Worm (Caenorhabditis elegans) whole organism, L4 larva: ENCODE measurements around the gene Y22D7AR.14.
A peak's percentile ranks its signal among the peaks of the same experiment; 100 is the strongest.

ENCODE experiments used
- F37D6.2 ChIP-seq: sonication (generic microtip); optimal IDR thresholded peaks from 2 replicates; lab custom pipeline; 2016; ENCODE audit warnings: mild to moderate bottlenecking, missing genetic modification characterization, missing compliant biosample characterization
- aly-2 ChIP-seq: sonication (generic microtip); optimal IDR thresholded peaks from 2 replicates; lab custom pipeline; 2018; ENCODE audit warnings: missing biosample characterization, missing genetic modification characterization
- dmd-8 ChIP-seq: fragments of 200-800 bp; sonication (Bioruptor generic); IDR thresholded peaks from 2 replicates; pipeline ENCODE4 v1.3.6; 2022; ENCODE audit warnings: missing genetic modification characterization, missing compliant biosample characterization
- dve-1 ChIP-seq: sonication (generic microtip); optimal IDR thresholded peaks from 2 replicates; lab custom pipeline; 2017; ENCODE audit warnings: antibody characterized with exemption, mild to moderate bottlenecking, missing genetic modification characterization, missing compliant biosample characterization; ENCODE audit not compliant: insufficient read depth
- hif-1 ChIP-seq, 2 experiments: sonication (generic microtip); optimal IDR thresholded peaks; 2 replicates each; lab custom pipeline; 2016 to 2017; ENCODE audit warnings: missing compliant biosample characterization in 2 of 2, missing genetic modification characterization in 2 of 2, missing genetic modification reagents in 2 of 2, missing genotype in 2 of 2, mild to moderate bottlenecking in 1 of 2
- lim-7 ChIP-seq: fragments of 200-800 bp; sonication (Bioruptor generic); IDR thresholded peaks from 2 replicates; pipeline ENCODE4 v1.3.6; 2022; ENCODE audit warnings: missing genetic modification characterization, missing compliant biosample characterization
- lin-13 ChIP-seq: fragments of 150-350 bp; optimal IDR thresholded peaks from 2 replicates; lab custom pipeline; 2014; ENCODE audit warnings: missing biosample characterization, missing genetic modification reagents, missing genetic modification characterization
- nhr-102 ChIP-seq: sonication (generic microtip); optimal IDR thresholded peaks from 2 replicates; lab custom pipeline; 2016; ENCODE audit warnings: mild to moderate bottlenecking, missing genetic modification characterization, moderate library complexity, missing compliant biosample characterization
- nhr-11 ChIP-seq: fragments of 150-350 bp; optimal IDR thresholded peaks from 2 replicates; lab custom pipeline; 2014; ENCODE audit warnings: missing biosample characterization, missing genetic modification characterization
- nhr-76 ChIP-seq: fragments of 150-350 bp; optimal IDR thresholded peaks from 2 replicates; lab custom pipeline; 2014; ENCODE audit warnings: missing biosample characterization, missing genetic modification characterization
- skn-1 ChIP-seq: fragments of 150-350 bp; optimal IDR thresholded peaks from 2 replicates; lab custom pipeline; 2014; ENCODE audit warnings: missing biosample characterization, missing genetic modification characterization
- unc-62 ChIP-seq, 3 experiments: fragments of 150-350 bp in 1 of 3; sonication (generic microtip); optimal IDR thresholded peaks in 2 of 3; peaks in 1 of 3; 1 replicate in 1 of 3; 2 replicates in 2 of 3; lab custom pipeline; 2014 to 2017; ENCODE audit warnings: missing biosample characterization in 3 of 3, missing genetic modification characterization in 3 of 3, missing genetic modification reagents in 3 of 3, missing genotype in 1 of 3
- ztf-11 ChIP-seq: fragments of 150-350 bp; optimal IDR thresholded peaks from 2 replicates; lab custom pipeline; 2014; ENCODE audit warnings: missing biosample characterization, missing genetic modification characterization

DNA sequence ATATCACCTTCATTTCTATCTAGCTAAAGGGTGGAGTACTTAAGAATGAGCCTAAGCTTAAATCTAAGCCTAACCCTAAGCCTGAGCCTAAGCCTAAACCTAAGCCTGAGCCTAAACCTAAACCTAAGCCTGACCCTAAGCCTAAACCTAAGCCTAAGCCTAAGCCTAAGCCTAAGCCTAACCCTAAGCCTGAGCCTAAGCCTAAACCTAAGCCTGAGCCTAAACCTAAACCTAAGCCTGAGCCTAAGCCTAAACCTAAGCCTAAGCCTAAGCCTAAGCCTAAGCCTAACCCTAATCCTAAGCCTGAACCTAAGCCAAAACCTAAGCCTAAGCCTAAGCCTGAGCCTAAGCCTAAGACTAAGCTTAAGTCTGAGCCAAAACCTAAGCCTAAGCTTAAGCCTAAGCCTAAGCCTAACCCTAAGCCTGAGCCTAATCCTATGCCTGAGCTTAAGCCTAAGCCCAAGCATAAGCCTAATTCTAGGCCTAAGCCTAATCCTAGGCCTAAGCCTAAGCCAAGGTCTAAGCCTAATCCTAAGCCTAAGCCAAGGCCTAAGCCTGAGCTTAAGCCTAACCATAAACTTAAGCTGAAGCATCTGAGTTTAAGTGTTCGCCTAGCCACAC, 24.3 kb upstream of the Y22D7AR.14 start:
- TF ChIP-seq dve-1 (tag; lab: Kevin White, UChicago) (no peak), aly-2 (no peak), nhr-102 (no peak), lim-7 (no peak), ztf-11 (no peak), unc-62 (GFP tag; optimal IDR thresholded peaks at IDR 0.05 in 1 of 2; lab: Kevin White, UChicago) (peak in 1 of 2 experiments; percentile 65), unc-62 (tag; optimal IDR thresholded peaks at IDR 0.05; lab: Kevin White, UChicago) (no peak), lin-13 (GFP tag; lab: Kevin White, UChicago) (no peak), nhr-11 (tag; lab: Kevin White, UChicago) (no peak), F37D6.2 (tag; lab: Kevin White, UChicago) (no peak), hif-1 (tag; optimal IDR thresholded peaks at IDR 0.05; lab: Kevin White, UChicago) (no peak), skn-1 (no peak), nhr-76 (tag; lab: Kevin White, UChicago) (no peak), dmd-8 (GFP tag; lab: Robert Waterston, UW) (no peak)
